Worm (Caenorhabditis elegans) whole organism, young adult: ENCODE data around the gene sbp-1.

ENCODE experiments used
- B0035.1 ChIP-seq: sonication (generic microtip); optimal IDR thresholded peaks from 2 replicates; lab custom pipeline; 2016; ENCODE audit warnings: missing genetic modification characterization, mild to moderate bottlenecking, missing compliant biosample characterization, missing genotype, missing genetic modification reagents
- C17E4.6 ChIP-seq: fragments of 200-800 bp; sonication (Bioruptor generic); IDR thresholded peaks from 2 replicates; pipeline ENCODE4 v1.3.6; 2022; ENCODE audit warnings: missing genetic modification reagents, missing genetic modification characterization, missing compliant biosample characterization
- F33H1.4 ChIP-seq: fragments of 200-800 bp; sonication (Bioruptor generic); IDR thresholded peaks from 2 replicates; pipeline ENCODE4 v1.3.6; 2022; ENCODE audit warnings: missing genetic modification reagents, missing genetic modification characterization, missing compliant biosample characterization
- F37B4.10 ChIP-seq: fragments of 200-800 bp; sonication (Bioruptor generic); IDR thresholded peaks from 2 replicates; pipeline ENCODE4 v1.3.6; 2022; ENCODE audit warnings: missing genetic modification characterization, missing compliant biosample characterization
- F57A8.1 ChIP-seq: fragments of 200-800 bp; sonication (Bioruptor generic); optimal IDR thresholded peaks from 2 replicates; lab custom pipeline; 2018; ENCODE audit warnings: mild to moderate bottlenecking, missing genetic modification characterization, moderate library complexity, missing compliant biosample characterization
- K11D2.4 ChIP-seq: fragments of 200-800 bp; sonication (Bioruptor generic); IDR thresholded peaks from 2 replicates; pipeline ENCODE4 v1.3.6; 2022; ENCODE audit warnings: missing genetic modification reagents, missing genetic modification characterization, missing compliant biosample characterization
- T26A5.8 ChIP-seq: sonication (generic microtip); optimal IDR thresholded peaks from 2 replicates; lab custom pipeline; 2016; ENCODE audit warnings: missing genetic modification characterization, missing compliant biosample characterization
- atf-7 ChIP-seq: sonication (generic microtip); optimal IDR thresholded peaks from 2 replicates; lab custom pipeline; 2017; ENCODE audit warnings: mild to moderate bottlenecking, missing genetic modification characterization, missing compliant biosample characterization
- athp-1 ChIP-seq: sonication (generic microtip); optimal IDR thresholded peaks from 2 replicates; lab custom pipeline; 2017; ENCODE audit warnings: mild to moderate bottlenecking, missing genetic modification characterization, missing compliant biosample characterization
- attf-6 ChIP-seq: fragments of 200-800 bp; sonication (Bioruptor generic); IDR thresholded peaks from 2 replicates; pipeline ENCODE4 v1.3.6; 2022; ENCODE audit warnings: missing genetic modification reagents, missing genetic modification characterization, missing compliant biosample characterization
- bed-1 ChIP-seq: fragments of 200-800 bp; sonication (Bioruptor generic); IDR thresholded peaks from 2 replicates; pipeline ENCODE4 v1.3.6; 2022; ENCODE audit warnings: missing genetic modification reagents, missing genetic modification characterization, missing compliant biosample characterization
- bed-2 ChIP-seq: fragments of 200-800 bp; sonication (Bioruptor generic); IDR thresholded peaks from 2 replicates; pipeline ENCODE4 v1.3.6; 2022; ENCODE audit warnings: missing genetic modification reagents, missing genetic modification characterization, missing compliant biosample characterization
- ccch-3 ChIP-seq: fragments of 200-800 bp; sonication (Bioruptor generic); optimal IDR thresholded peaks from 2 replicates; lab custom pipeline; 2018; ENCODE audit warnings: mild to moderate bottlenecking, missing genetic modification characterization, missing compliant biosample characterization
- cebp-1 ChIP-seq, 2 experiments: fragments of 200-800 bp in 1 of 2; sonication (Bioruptor generic) in 1 of 2; sonication (generic microtip) in 1 of 2; IDR thresholded peaks in 1 of 2; optimal IDR thresholded peaks in 1 of 2; 2 replicates each; pipeline versions ENCODE4 v1.3.6 to Lab custom; 2017 to 2022; ENCODE audit warnings: missing compliant biosample characterization in 2 of 2, missing genetic modification characterization in 2 of 2, mild to moderate bottlenecking in 1 of 2, missing genetic modification reagents in 1 of 2, moderate library complexity in 1 of 2
- ceh-100 ChIP-seq: fragments of 200-800 bp; sonication (Bioruptor generic); IDR thresholded peaks from 2 replicates; pipeline ENCODE4 v1.3.6; 2022; ENCODE audit warnings: missing genetic modification reagents, missing genetic modification characterization, missing compliant biosample characterization
- ceh-91 ChIP-seq: fragments of 200-800 bp; sonication (Bioruptor generic); IDR thresholded peaks from 2 replicates; pipeline ENCODE4 v1.3.6; 2022; ENCODE audit warnings: missing genetic modification reagents, missing genetic modification characterization, missing compliant biosample characterization
- efl-1 ChIP-seq: fragments of 150-350 bp; optimal IDR thresholded peaks from 2 replicates; lab custom pipeline; 2014; ENCODE audit warnings: missing biosample characterization, missing genetic modification reagents, missing genetic modification characterization
- egl-18 ChIP-seq: fragments of 200-800 bp; sonication (Bioruptor generic); IDR thresholded peaks from 2 replicates; pipeline ENCODE4 v1.3.6; 2022; ENCODE audit warnings: missing genetic modification reagents, missing genetic modification characterization, missing compliant biosample characterization
- egrh-3 ChIP-seq: fragments of 200-800 bp; sonication (Bioruptor generic); IDR thresholded peaks from 2 replicates; pipeline ENCODE4 v1.3.6; 2022; ENCODE audit warnings: missing genetic modification reagents, missing genetic modification characterization, missing compliant biosample characterization
- fkh-3 ChIP-seq: sonication (generic microtip); optimal IDR thresholded peaks from 2 replicates; lab custom pipeline; 2016; ENCODE audit warnings: mild to moderate bottlenecking, missing genetic modification characterization, missing compliant biosample characterization
- hmg-1.2 ChIP-seq: fragments of 200-800 bp; sonication (Bioruptor generic); IDR thresholded peaks from 2 replicates; pipeline ENCODE4 v1.3.6; 2022; ENCODE audit warnings: missing genetic modification reagents, missing genetic modification characterization, missing compliant biosample characterization
- let-607 ChIP-seq, 2 experiments: fragments of 200-800 bp in 1 of 2; sonication (Bioruptor generic) in 1 of 2; sonication (generic microtip) in 1 of 2; optimal IDR thresholded peaks; 2 replicates each; lab custom pipeline; 2016 to 2018; ENCODE audit warnings: mild to moderate bottlenecking in 2 of 2, missing compliant biosample characterization in 2 of 2, missing genetic modification characterization in 2 of 2, moderate library complexity in 2 of 2, missing genotype in 1 of 2
- lin-40 ChIP-seq: sonication (generic microtip); optimal IDR thresholded peaks from 2 replicates; lab custom pipeline; 2016; ENCODE audit warnings: missing genetic modification characterization, mild to moderate bottlenecking, missing compliant biosample characterization, missing genotype, missing genetic modification reagents
- lir-1 ChIP-seq: fragments of 200-800 bp; sonication (Bioruptor generic); conservative IDR thresholded peaks from 2 replicates; pipeline ENCODE4 v1.3.6; 2022; ENCODE audit warnings: missing genetic modification reagents, missing genetic modification characterization, missing compliant biosample characterization
- madf-10 ChIP-seq: sonication (generic microtip); optimal IDR thresholded peaks from 2 replicates; lab custom pipeline; 2016; ENCODE audit warnings: mild to moderate bottlenecking, missing genetic modification characterization, missing compliant biosample characterization
- madf-6 ChIP-seq: fragments of 200-800 bp; sonication (Bioruptor generic); IDR thresholded peaks from 2 replicates; pipeline ENCODE4 v1.3.6; 2022; ENCODE audit warnings: missing genetic modification reagents, missing genetic modification characterization, missing compliant biosample characterization
- mcd-1 ChIP-seq: fragments of 200-800 bp; sonication (Bioruptor generic); IDR thresholded peaks from 2 replicates; pipeline ENCODE4 v1.3.6; 2022; ENCODE audit warnings: missing genetic modification reagents, missing genetic modification characterization, missing compliant biosample characterization
- nfya-2 ChIP-seq: fragments of 200-800 bp; sonication (Bioruptor generic); IDR thresholded peaks from 2 replicates; pipeline ENCODE4 v1.3.6; 2022; ENCODE audit warnings: missing genetic modification reagents, missing genetic modification characterization, missing compliant biosample characterization
- nfyb-1 ChIP-seq: fragments of 200-800 bp; sonication (Bioruptor generic); IDR thresholded peaks from 2 replicates; pipeline ENCODE4 v1.3.6; 2022; ENCODE audit warnings: missing genetic modification reagents, missing genetic modification characterization, missing compliant biosample characterization
- nhr-80 ChIP-seq: sonication (generic microtip); optimal IDR thresholded peaks from 2 replicates; lab custom pipeline; 2016; ENCODE audit warnings: missing genetic modification characterization, missing compliant biosample characterization
- nhr-90 ChIP-seq: sonication (generic microtip); optimal IDR thresholded peaks from 2 replicates; lab custom pipeline; 2016; ENCODE audit warnings: missing genotype, mild to moderate bottlenecking, missing genetic modification characterization, missing compliant biosample characterization
- pha-4 ChIP-seq: fragments of 150-350 bp; sonication (generic microtip); optimal IDR thresholded peaks from 2 replicates; lab custom pipeline; 2014; ENCODE audit warnings: missing biosample characterization, missing genetic modification reagents, missing genetic modification characterization
- rcor-1 ChIP-seq: fragments of 200-800 bp; sonication (Bioruptor generic); IDR thresholded peaks from 2 replicates; pipeline ENCODE4 v1.3.6; 2022; ENCODE audit warnings: missing genetic modification reagents, missing genetic modification characterization, missing compliant biosample characterization
- sea-2 ChIP-seq: fragments of 200-800 bp; sonication (Bioruptor generic); IDR thresholded peaks from 2 replicates; pipeline ENCODE4 v1.3.6; 2022; ENCODE audit warnings: missing genetic modification characterization, missing compliant biosample characterization
- snpc-1.3 ChIP-seq: sonication (generic microtip); optimal IDR thresholded peaks from 2 replicates; lab custom pipeline; 2017; ENCODE audit warnings: missing genetic modification characterization, mild to moderate bottlenecking, missing compliant biosample characterization, antibody characterized with exemption, moderate library complexity, missing genotype, missing genetic modification reagents; ENCODE audit not compliant: insufficient read depth
- somi-1 ChIP-seq: fragments of 200-800 bp; sonication (Bioruptor generic); optimal IDR thresholded peaks from 2 replicates; lab custom pipeline; 2018; ENCODE audit warnings: mild to moderate bottlenecking, missing genetic modification characterization, missing compliant biosample characterization
- zfh-2 ChIP-seq: fragments of 200-800 bp; sonication (Bioruptor generic); conservative IDR thresholded peaks from 2 replicates; pipeline ENCODE4 v1.3.6; 2022; ENCODE audit warnings: missing genetic modification reagents, missing genetic modification characterization, missing compliant biosample characterization
- ztf-22 ChIP-seq: fragments of 200-800 bp; sonication (Bioruptor generic); optimal IDR thresholded peaks from 2 replicates; lab custom pipeline; 2018; ENCODE audit warnings: mild to moderate bottlenecking, missing genetic modification characterization, moderate library complexity, missing compliant biosample characterization
- ztf-6 ChIP-seq: fragments of 200-800 bp; sonication (Bioruptor generic); IDR thresholded peaks from 2 replicates; pipeline ENCODE4 v1.3.6; 2022; ENCODE audit warnings: missing genetic modification reagents, missing genetic modification characterization, missing compliant biosample characterization

Gene sbp-1

DNA sequence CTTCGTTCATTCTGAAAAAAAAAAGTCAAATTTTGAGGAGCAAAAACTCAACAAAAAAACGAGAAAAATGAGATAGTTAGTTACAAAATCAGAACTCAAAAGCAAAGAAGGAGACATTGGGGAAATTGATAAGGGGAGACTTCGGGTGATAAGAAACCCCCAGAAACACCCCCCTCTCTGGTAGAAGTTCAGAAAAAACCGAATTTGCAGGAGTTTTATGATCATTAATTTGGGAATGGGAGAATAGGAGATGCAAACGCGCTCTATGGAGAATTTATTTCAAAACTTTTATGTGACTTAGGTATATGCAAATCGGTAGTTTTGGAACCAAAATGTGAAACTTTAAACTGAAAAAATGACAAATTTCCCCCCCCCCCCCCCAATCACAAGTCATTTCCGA, at the start of gene sbp-1:
sbp-1 (minus strand) TSS at position 11 of the 400 bp plus-strand sequence.
- TF ChIP-seq nhr-90 (no peak), let-607 (tag; optimal IDR thresholded peaks at IDR 0.05; lab: Kevin White, UChicago) (no peak), F33H1.4 (GFP tag; lab: Robert Waterston, UW) (no peak), F57A8.1 (GFP tag; lab: Kevin White, UChicago) (no peak), nhr-80 (tag; lab: Kevin White, UChicago) (peak; percentile 48), hmg-1.2 (no peak), C17E4.6 (GFP tag; lab: Robert Waterston, UW) (no peak), sea-2 (GFP tag; lab: Robert Waterston, UW) (no peak), cebp-1 (GFP tag; IDR thresholded peaks at IDR 0.05; lab: Robert Waterston, UW) (no peak), cebp-1 (tag; optimal IDR thresholded peaks at IDR 0.05; lab: Kevin White, UChicago) (peak; percentile 9), egrh-3 (0 out of 2 replicates have a peak, but pooled peaks have one; percentile 12), somi-1 (GFP tag; lab: Kevin White, UChicago) (no peak), egl-18 (GFP tag; lab: Robert Waterston, UW) (no peak), lir-1 (GFP tag; lab: Robert Waterston, UW) (no peak), ccch-3 (no peak), ceh-91 (GFP tag; lab: Robert Waterston, UW) (no peak), T26A5.8 (tag; lab: Kevin White, UChicago) (no peak), nfya-2 (GFP tag; lab: Robert Waterston, UW) (no peak), mcd-1 (GFP tag; lab: Robert Waterston, UW) (peak; percentile 51), efl-1 (no peak), ceh-100 (GFP tag; lab: Robert Waterston, UW) (no peak), madf-6 (GFP tag; lab: Robert Waterston, UW) (no peak)
- TF ChIP-seq, all 124 proteins: peak for 4

DNA sequence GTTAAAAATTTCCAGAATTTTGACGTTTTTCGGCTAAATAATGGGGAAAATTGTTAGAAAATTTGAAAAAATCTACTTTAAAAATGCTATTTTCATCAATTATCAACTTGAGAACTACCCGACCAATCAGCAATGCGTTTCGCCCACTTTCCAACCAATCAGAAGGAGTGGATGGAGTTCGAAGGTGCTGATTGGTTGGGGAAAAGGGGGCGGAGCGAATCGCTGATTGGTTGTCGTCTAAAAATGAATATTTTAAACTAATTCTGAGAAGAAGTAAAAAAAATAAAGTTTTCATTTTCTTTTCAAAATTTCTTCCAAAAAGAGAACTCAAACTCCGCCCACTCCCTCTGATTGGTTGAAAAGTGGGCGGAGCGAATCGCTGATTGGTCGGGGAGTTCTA, 47.9 kb upstream of the sbp-1 start:
- no peak for TF ChIP-seq B0035.1 (tag; lab: Kevin White, UChicago)
- peak; percentile 72; the same call in 1 of the 2 replicates for TF ChIP-seq nfyb-1 (GFP tag; lab: Robert Waterston, UW)
- no peak for TF ChIP-seq ceh-91 (GFP tag; lab: Robert Waterston, UW)
- no peak for TF ChIP-seq F37B4.10 (GFP tag; lab: Robert Waterston, UW)
- TF ChIP-seq hmg-1.2: no peak
- no peak for TF ChIP-seq lin-40 (tag; lab: Kevin White, UChicago)
- TF ChIP-seq pha-4 (tag; lab: Kevin White, UChicago): no peak
- TF ChIP-seq snpc-1.3 (tag; lab: Kevin White, UChicago): no peak

DNA sequence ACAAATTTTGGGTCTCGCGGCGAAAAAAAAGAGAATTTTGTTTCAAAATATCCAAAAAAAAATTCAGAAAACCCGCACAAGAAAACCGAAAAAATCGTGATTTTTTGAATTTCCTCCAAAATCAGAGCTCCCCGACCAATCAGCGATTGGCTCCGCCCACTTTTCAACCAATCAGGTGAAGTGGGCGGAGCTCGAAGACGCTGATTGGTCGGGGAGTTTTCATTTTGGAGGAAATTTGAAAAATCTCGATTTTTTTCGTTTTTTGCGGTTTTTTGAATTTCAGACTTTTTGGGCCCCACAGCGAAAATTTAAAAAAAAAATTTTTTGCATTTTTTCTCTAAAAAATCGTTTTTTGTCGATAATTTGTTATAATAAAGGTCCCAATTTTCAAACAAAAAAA, 47.2 kb upstream of the sbp-1 start:
- TF ChIP-seq atf-7 (tag; lab: Kevin White, UChicago): no peak
- no peak for TF ChIP-seq nfyb-1 (GFP tag; lab: Robert Waterston, UW)
- no peak for TF ChIP-seq B0035.1 (tag; lab: Kevin White, UChicago)
- TF ChIP-seq ztf-6 (GFP tag; lab: Robert Waterston, UW): no peak
- no peak for TF ChIP-seq K11D2.4 (GFP tag; lab: Robert Waterston, UW)
- TF ChIP-seq athp-1 (tag; lab: Kevin White, UChicago): no peak
- TF ChIP-seq fkh-3: no peak
- no peak for TF ChIP-seq madf-10 (tag; lab: Kevin White, UChicago)
- no peak for TF ChIP-seq lin-40 (tag; lab: Kevin White, UChicago)
- no peak for TF ChIP-seq ztf-22
- no peak for TF ChIP-seq bed-1 (GFP tag; lab: Robert Waterston, UW)
- TF ChIP-seq rcor-1: no peak
- no peak for TF ChIP-seq bed-2 (GFP tag; lab: Robert Waterston, UW)
- no peak for TF ChIP-seq zfh-2 (GFP tag; lab: Robert Waterston, UW)
- no peak for TF ChIP-seq attf-6 (GFP tag; lab: Robert Waterston, UW)
